Worm (Caenorhabditis elegans) whole organism, midembryonic: Measurements from ENCODE around the gene F55B11.2.

Experiments
- cog-1 ChIP-seq: sonication (generic microtip); optimal IDR thresholded peaks from 2 replicates; lab custom pipeline; 2016; ENCODE audit warnings: missing genetic modification characterization, missing compliant biosample characterization
- klf-2 ChIP-seq: fragments of 200-800 bp; sonication (Bioruptor generic); conservative IDR thresholded peaks from 2 replicates; pipeline ENCODE4 v1.3.6; 2022; ENCODE audit warnings: missing genetic modification reagents, missing genetic modification characterization, missing compliant biosample characterization
- med-1 ChIP-seq: sonication (generic microtip); optimal IDR thresholded peaks from 2 replicates; lab custom pipeline; 2017; ENCODE audit warnings: missing genetic modification characterization, mild to moderate bottlenecking, missing compliant biosample characterization, antibody characterized with exemption, missing genetic modification reagents; ENCODE audit not compliant: insufficient read depth
- ref-1 ChIP-seq: fragments of 200-800 bp; sonication (Bioruptor generic); conservative IDR thresholded peaks from 2 replicates; pipeline ENCODE4 v1.3.6; 2022; ENCODE audit warnings: missing genetic modification reagents, missing genetic modification characterization, missing compliant biosample characterization
- tab-1 ChIP-seq: fragments of 200-800 bp; sonication (Bioruptor generic); IDR thresholded peaks from 2 replicates; pipeline ENCODE4 v1.3.6; 2022; ENCODE audit warnings: missing genetic modification characterization, missing compliant biosample characterization
- ztf-29 ChIP-seq: fragments of 200-800 bp; sonication (Bioruptor generic); IDR thresholded peaks from 2 replicates; pipeline ENCODE4 v1.3.6; 2022; ENCODE audit warnings: missing genetic modification reagents, missing genetic modification characterization, missing compliant biosample characterization

DNA sequence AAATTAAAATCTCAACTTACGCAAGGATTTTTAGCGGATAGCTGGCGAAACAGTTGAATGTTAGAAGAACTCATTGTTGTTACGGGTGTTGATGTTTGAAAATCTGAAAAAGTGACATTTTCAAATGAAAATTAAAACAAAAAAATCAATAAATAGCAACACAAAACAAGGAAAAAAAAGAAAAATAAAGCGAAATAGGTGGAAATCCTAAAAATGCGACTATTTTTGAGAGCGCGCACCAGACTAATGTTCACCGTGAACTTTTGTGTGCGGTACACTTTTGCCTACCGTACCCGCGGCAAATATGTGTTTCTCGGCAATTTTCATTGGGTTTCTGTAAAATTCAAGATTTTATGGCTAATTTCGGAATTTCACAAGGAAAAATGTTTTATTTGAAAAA is 6.0 kb downstream of the F55B11.2 start, which contains the start of gene F55B11.6:
- TF ChIP-seq med-1 (GFP tag; lab: Kevin White, UChicago) (no peak), klf-2 (GFP tag; lab: Robert Waterston, UW) (no peak), tab-1 (GFP tag; lab: Robert Waterston, UW) (no peak), ref-1 (GFP tag; lab: Robert Waterston, UW) (no peak), cog-1 (tag; lab: Kevin White, UChicago) (no peak), ztf-29 (GFP tag; lab: Robert Waterston, UW) (no peak)
